Worm (Caenorhabditis elegans) whole organism, L1 larva: ENCODE results near the gene syp-2.

Source experiments
- F16B12.6 ChIP-seq: fragments of 150-350 bp; optimal IDR thresholded peaks from 2 replicates; lab custom pipeline; 2014; ENCODE audit warnings: missing biosample characterization, missing genetic modification characterization
- aly-2 ChIP-seq: fragments of 150-350 bp; optimal IDR thresholded peaks from 2 replicates; lab custom pipeline; 2014; ENCODE audit warnings: missing biosample characterization, missing genetic modification characterization
- ceh-63 ChIP-seq: fragments of 200-800 bp; sonication (Bioruptor generic); optimal IDR thresholded peaks from 2 replicates; lab custom pipeline; 2018; ENCODE audit warnings: mild to moderate bottlenecking, missing genetic modification characterization, missing compliant biosample characterization
- ceh-8 ChIP-seq: fragments of 200-800 bp; sonication (Bioruptor generic); optimal IDR thresholded peaks from 2 replicates; lab custom pipeline; 2018; ENCODE audit warnings: mild to moderate bottlenecking, missing genetic modification characterization, moderate library complexity, missing compliant biosample characterization
- ceh-88 ChIP-seq: fragments of 200-800 bp; sonication (Bioruptor generic); IDR thresholded peaks from 2 replicates; pipeline ENCODE4 v1.3.6; 2022; ENCODE audit warnings: missing genetic modification characterization, missing compliant biosample characterization
- dpl-1 ChIP-seq, 3 experiments: fragments of 150-350 bp in 2 of 3; sonication (generic microtip) in 1 of 3; optimal IDR thresholded peaks; 2 replicates each; lab custom pipeline; 2014 to 2017; ENCODE audit warnings: missing biosample characterization in 3 of 3, missing genetic modification characterization in 3 of 3, missing genetic modification reagents in 3 of 3
- dsc-1 ChIP-seq: sonication (generic microtip); optimal IDR thresholded peaks from 2 replicates; lab custom pipeline; 2016; ENCODE audit warnings: mild to moderate bottlenecking, missing genetic modification characterization, missing compliant biosample characterization
- efl-3 ChIP-seq: fragments of 200-800 bp; sonication (Bioruptor generic); optimal IDR thresholded peaks from 2 replicates; lab custom pipeline; 2018; ENCODE audit warnings: mild to moderate bottlenecking, missing genetic modification characterization, missing compliant biosample characterization
- egl-13 ChIP-seq: sonication (generic microtip); optimal IDR thresholded peaks from 2 replicates; lab custom pipeline; 2016; ENCODE audit warnings: missing genotype, missing genetic modification reagents, missing genetic modification characterization, missing compliant biosample characterization
- elt-2 ChIP-seq: sonication (generic microtip); optimal IDR thresholded peaks from 2 replicates; lab custom pipeline; 2016; ENCODE audit warnings: missing genetic modification characterization, mild to moderate bottlenecking, inconsistent platforms, missing compliant biosample characterization, missing genetic modification reagents
- elt-3 ChIP-seq, 6 experiments: fragments of 150-350 bp in 1 of 6; sonication (generic microtip); optimal IDR thresholded peaks; 2 replicates each; lab custom pipeline; 2017 to 2018; ENCODE audit warnings: missing biosample characterization in 6 of 6, missing genetic modification characterization in 6 of 6, inconsistent platforms in 1 of 6
- ets-5 ChIP-seq: fragments of 200-800 bp; sonication (Bioruptor generic); IDR thresholded peaks from 2 replicates; pipeline ENCODE4 v1.3.6; 2022; ENCODE audit warnings: missing genetic modification characterization, missing compliant biosample characterization
- fkh-4 ChIP-seq: sonication (generic microtip); optimal IDR thresholded peaks from 2 replicates; lab custom pipeline; 2016; ENCODE audit warnings: missing compliant biosample characterization, missing genetic modification characterization, borderline replicate concordance
- fkh-8 ChIP-seq: sonication (generic microtip); optimal IDR thresholded peaks from 2 replicates; lab custom pipeline; 2016; ENCODE audit warnings: mild to moderate bottlenecking, missing genetic modification characterization, missing compliant biosample characterization
- hlh-17 ChIP-seq: fragments of 200-800 bp; sonication (Bioruptor generic); optimal IDR thresholded peaks from 2 replicates; lab custom pipeline; 2018; ENCODE audit warnings: missing genetic modification characterization, mild to moderate bottlenecking, missing compliant biosample characterization, moderate library complexity, borderline replicate concordance
- lin-35 ChIP-seq, 2 experiments: fragments of 150-350 bp; optimal IDR thresholded peaks; 2 replicates each; lab custom pipeline; 2014; ENCODE audit warnings: missing biosample characterization in 2 of 2, missing genetic modification characterization in 2 of 2, missing genetic modification reagents in 2 of 2
- lir-3 ChIP-seq: sonication (generic microtip); optimal IDR thresholded peaks from 2 replicates; lab custom pipeline; 2016; ENCODE audit warnings: mild to moderate bottlenecking, missing genetic modification characterization, moderate library complexity, missing compliant biosample characterization; ENCODE audit not compliant: poor library complexity
- mab-9 ChIP-seq: fragments of 200-800 bp; sonication (Bioruptor generic); IDR thresholded peaks from 2 replicates; pipeline ENCODE4 v1.3.6; 2022; ENCODE audit warnings: missing genetic modification reagents, missing genetic modification characterization, missing compliant biosample characterization
- nhr-11 ChIP-seq: fragments of 150-350 bp; optimal IDR thresholded peaks from 2 replicates; lab custom pipeline; 2014; ENCODE audit warnings: missing biosample characterization, missing genetic modification characterization
- nhr-12 ChIP-seq: sonication (generic microtip); optimal IDR thresholded peaks from 2 replicates; lab custom pipeline; 2017; ENCODE audit warnings: missing biosample characterization, missing genetic modification characterization
- nhr-28 ChIP-seq: fragments of 150-350 bp; optimal IDR thresholded peaks from 2 replicates; lab custom pipeline; 2014; ENCODE audit warnings: missing biosample characterization, missing genetic modification characterization
- nhr-84 ChIP-seq: sonication (generic microtip); optimal IDR thresholded peaks from 2 replicates; lab custom pipeline; 2017; ENCODE audit warnings: missing biosample characterization, missing genetic modification characterization
- nhr-85 ChIP-seq: sonication (generic microtip); peaks from one replicate; lab custom pipeline; 2016; ENCODE audit warnings: missing genetic modification characterization, inconsistent platforms, missing compliant biosample characterization
- pax-3 ChIP-seq: fragments of 200-800 bp; sonication (Bioruptor generic); optimal IDR thresholded peaks from 2 replicates; lab custom pipeline; 2018; ENCODE audit warnings: mild to moderate bottlenecking, missing genetic modification characterization, moderate library complexity, missing compliant biosample characterization
- pqm-1 ChIP-seq: sonication (generic microtip); optimal IDR thresholded peaks from 3 replicates; lab custom pipeline; 2017; ENCODE audit warnings: missing biosample characterization, missing genetic modification characterization
- sox-4 ChIP-seq: sonication (generic microtip); optimal IDR thresholded peaks from 2 replicates; lab custom pipeline; 2016; ENCODE audit warnings: missing genetic modification characterization, missing compliant biosample characterization
- sptf-1 ChIP-seq: fragments of 150-350 bp; optimal IDR thresholded peaks from 2 replicates; lab custom pipeline; 2014; ENCODE audit warnings: missing biosample characterization, missing genetic modification characterization
- sup-37 ChIP-seq: fragments of 200-800 bp; sonication (Bioruptor generic); optimal IDR thresholded peaks from 2 replicates; lab custom pipeline; 2018; ENCODE audit warnings: mild to moderate bottlenecking, missing genetic modification characterization, missing compliant biosample characterization
- unc-30 ChIP-seq: sonication (generic microtip); optimal IDR thresholded peaks from 2 replicates; lab custom pipeline; 2017; ENCODE audit warnings: missing biosample characterization, missing genetic modification characterization
- unc-86 ChIP-seq: sonication (generic microtip); optimal IDR thresholded peaks from 2 replicates; lab custom pipeline; 2016; ENCODE audit warnings: missing genetic modification characterization, missing compliant biosample characterization
- vab-15 ChIP-seq: sonication (generic microtip); optimal IDR thresholded peaks from 2 replicates; lab custom pipeline; 2017; ENCODE audit warnings: missing genotype, mild to moderate bottlenecking, missing genetic modification characterization, missing compliant biosample characterization
- ztf-11 ChIP-seq, 2 experiments: sonication (generic microtip); optimal IDR thresholded peaks; 2 replicates each; lab custom pipeline; 2016 to 2017; ENCODE audit warnings: missing genetic modification characterization in 2 of 2, missing biosample characterization in 1 of 2, missing compliant biosample characterization in 1 of 2

syp-2 gene

DNA sequence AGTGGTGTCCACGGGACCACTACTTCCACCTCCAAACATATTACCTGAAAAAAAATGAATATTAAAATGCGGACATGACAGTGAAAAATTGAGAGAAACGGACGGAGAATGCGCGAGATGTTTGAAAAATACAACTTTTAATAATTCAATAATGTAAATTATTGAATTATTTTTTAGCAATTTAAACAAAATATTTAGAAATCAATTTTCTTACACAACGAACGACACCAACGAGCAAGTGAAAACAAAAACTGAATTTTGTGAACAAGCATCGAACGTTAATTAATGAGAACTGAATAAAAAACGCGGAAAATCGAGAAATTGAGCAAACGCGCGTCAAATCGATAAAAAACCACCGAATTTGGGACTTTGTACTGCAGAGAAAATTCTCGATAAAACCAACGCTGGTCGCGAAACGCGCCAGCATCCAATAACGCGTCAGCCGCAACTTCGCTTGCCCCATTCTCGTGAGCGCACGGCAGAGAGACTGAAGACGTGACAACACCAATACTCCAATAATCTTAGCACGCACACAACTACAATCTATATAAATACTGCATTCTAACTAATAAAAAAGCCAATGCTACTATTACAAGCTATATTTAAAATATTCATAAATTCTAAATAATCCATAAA lies 31.4 kb upstream of the syp-2 start, which contains the start of the genes dnj-19 and nhr-47 (continued):
- TF ChIP-seq fkh-4 (tag; lab: Kevin White, UChicago) = peak; percentile 36
- TF ChIP-seq F16B12.6 = peak; percentile 59

DNA sequence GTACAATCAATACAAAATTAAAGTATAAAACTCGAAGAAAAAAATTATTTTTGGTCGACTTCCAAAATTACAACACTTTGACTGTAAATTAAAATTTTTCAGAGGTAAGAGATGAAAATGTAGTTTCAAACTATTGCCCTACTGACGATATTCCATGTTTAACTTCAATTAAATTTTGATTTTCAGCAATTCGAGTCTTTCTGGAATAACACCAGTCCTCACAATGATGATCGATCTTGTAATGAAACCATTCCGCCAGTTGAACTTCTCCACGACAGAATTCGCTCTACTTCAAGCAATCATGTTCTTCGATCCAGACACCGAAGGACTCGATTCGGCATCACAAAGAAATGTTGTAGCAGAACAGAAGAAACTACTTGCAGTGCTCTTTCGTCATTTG lies 27.2 kb upstream of the syp-2 start:
- TF ChIP-seq nhr-11 (no peak), sup-37 (GFP tag; lab: Kevin White, UChicago) (no peak), lir-3 (tag; lab: Kevin White, UChicago) (no peak), nhr-85 (tag; lab: Kevin White, UChicago) (no peak), sptf-1 (tag; lab: Kevin White, UChicago) (no peak), sox-4 (tag; lab: Kevin White, UChicago) (no peak), hlh-17 (no peak)

DNA sequence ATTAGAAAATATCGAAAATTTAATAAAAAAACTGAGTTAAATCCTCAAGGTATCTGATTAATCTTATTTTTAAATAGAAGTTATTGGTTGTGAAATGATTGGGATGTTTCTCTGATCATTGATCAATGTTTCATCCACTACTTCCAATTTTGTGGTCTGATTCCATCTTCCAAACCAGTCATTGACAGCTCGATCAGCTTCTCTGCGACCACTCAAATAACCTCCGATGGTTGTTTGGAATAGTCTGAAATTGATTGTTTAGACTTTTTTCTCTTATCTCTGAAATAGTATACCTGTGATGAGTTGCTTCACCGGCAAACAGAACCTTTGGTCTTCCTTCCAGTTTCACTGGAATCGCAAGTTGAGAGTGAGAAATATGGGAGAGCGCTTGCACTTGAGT lies 26.3 kb upstream of the syp-2 start:
- TF ChIP-seq vab-15 (tag; lab: Kevin White, UChicago) (no peak), ets-5 (GFP tag; lab: Robert Waterston, UW) (no peak), ceh-8 (GFP tag; lab: Kevin White, UChicago) (no peak), fkh-8 (tag; lab: Kevin White, UChicago) (no peak), nhr-28 (tag; lab: Kevin White, UChicago) (no peak), nhr-84 (no peak), sptf-1 (tag; lab: Kevin White, UChicago) (no peak), pqm-1 (no peak), unc-30 (tag; lab: Kevin White, UChicago) (no peak), nhr-12 (tag; lab: Kevin White, UChicago) (no peak), pax-3 (tag; lab: Kevin White, UChicago) (no peak), dsc-1 (tag; lab: Kevin White, UChicago) (no peak), mab-9 (GFP tag; lab: Robert Waterston, UW) (no peak), elt-3 (tag; optimal IDR thresholded peaks at IDR 0.05; lab: Kevin White, UChicago) (no peak), dpl-1 (GFP tag; optimal IDR thresholded peaks at IDR 0.05; lab: Kevin White, UChicago) (no peak), egl-13 (tag; lab: Kevin White, UChicago) (no peak)

DNA sequence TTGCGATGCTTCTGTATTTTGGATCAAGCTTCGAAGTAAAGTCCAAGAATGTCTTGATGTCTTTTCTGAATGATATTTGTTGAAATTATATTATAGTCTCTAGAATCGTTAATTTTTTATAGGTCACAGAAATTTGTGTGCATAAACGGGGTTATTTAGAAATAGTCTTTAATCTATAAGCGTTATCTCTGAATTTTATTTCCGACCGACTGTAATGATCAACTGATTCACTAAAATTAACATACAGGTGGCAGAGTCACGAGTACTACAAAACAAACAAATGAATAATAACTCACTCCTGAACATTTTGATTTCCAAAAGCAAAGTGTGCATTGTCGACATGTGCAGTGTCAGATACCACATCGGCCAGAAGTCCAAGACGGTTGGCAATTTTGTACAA lies 24.6 kb upstream of the syp-2 start:
- TF ChIP-seq elt-2 (peak; percentile 67), lin-35 (GFP tag; optimal IDR thresholded peaks at IDR 0.05; lab: Kevin White, UChicago) (peak in 1 of 2 experiments; percentile 27), aly-2 (tag; lab: Kevin White, UChicago) (no peak), egl-13 (tag; lab: Kevin White, UChicago) (no peak), efl-3 (no peak)

DNA sequence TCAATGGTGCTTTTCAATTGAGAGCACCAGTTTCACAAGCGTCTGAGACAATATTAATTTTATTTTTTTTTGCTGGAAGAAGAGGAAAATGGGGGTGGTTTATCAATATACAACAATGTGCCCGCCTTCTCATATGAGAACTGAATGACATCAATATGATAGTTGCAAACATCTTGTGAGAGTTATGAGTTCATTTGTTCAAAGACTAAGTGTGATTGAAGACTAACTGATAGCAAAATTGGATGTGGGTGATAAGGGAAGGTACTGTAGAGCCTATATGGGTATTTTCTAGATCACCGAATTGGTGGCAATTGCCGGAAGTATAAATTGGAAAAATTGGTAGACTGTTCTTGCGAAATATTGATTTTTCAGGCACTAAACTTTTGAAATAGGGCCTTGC lies 23.7 kb upstream of the syp-2 start:
- TF ChIP-seq fkh-8 (tag; lab: Kevin White, UChicago) (no peak), elt-2 (peak; percentile 80), pqm-1 (peak; percentile 75), ceh-63 (GFP tag; lab: Kevin White, UChicago) (no peak), unc-86 (tag; lab: Kevin White, UChicago) (no peak), lin-35 (GFP tag; optimal IDR thresholded peaks at IDR 0.05; lab: Kevin White, UChicago) (peak in 1 of 2 experiments; percentile 0), ceh-88 (GFP tag; lab: Robert Waterston, UW) (no peak), ztf-11 (tag; optimal IDR thresholded peaks at IDR 0.05; lab: Kevin White, UChicago) (no peak)
